Fruit fly (Drosophila melanogaster) whole organism, pupa: ENCODE data around the gene CG18473.
A peak's percentile ranks its signal among the peaks of the same experiment; 100 is the strongest.

Experiments used
- CG10348 ChIP-seq: fragments of 200-800 bp; sonication (Bioruptor generic); IDR thresholded peaks from 2 replicates; pipeline ENCODE4 v1.3.6; 2022; ENCODE audit warnings: missing biosample characterization, missing genetic modification characterization
- CG12605 ChIP-seq: fragments of 200-800 bp; sonication (Bioruptor generic); IDR thresholded peaks from 2 replicates; pipeline ENCODE4 v1.3.6; 2022; ENCODE audit warnings: missing biosample characterization, missing genetic modification characterization
- CG14655 ChIP-seq: fragments of 200-800 bp; sonication (Bioruptor generic); optimal IDR thresholded peaks from 3 replicates; lab custom pipeline; 2017; ENCODE audit warnings: mild to moderate bottlenecking, missing biosample characterization, missing genetic modification reagents, missing genetic modification characterization
- CG15710 ChIP-seq: fragments of 200-800 bp; sonication (Bioruptor generic); optimal IDR thresholded peaks from 2 replicates; lab custom pipeline; 2018; ENCODE audit warnings: missing biosample characterization, mild to moderate bottlenecking, missing genetic modification characterization, moderate library complexity
- CG32121 ChIP-seq: fragments of 200-800 bp; sonication (Bioruptor generic); IDR thresholded peaks from 2 replicates; pipeline ENCODE4 v1.3.6; 2022; ENCODE audit warnings: missing biosample characterization, missing genetic modification characterization
- CG34367 ChIP-seq: fragments of 200-800 bp; sonication (Bioruptor generic); optimal IDR thresholded peaks from 2 replicates; lab custom pipeline; 2018; ENCODE audit warnings: missing biosample characterization, mild to moderate bottlenecking, missing genetic modification characterization
- CG4496 ChIP-seq: fragments of 200-800 bp; sonication (Bioruptor generic); IDR thresholded peaks from 3 replicates; pipeline ENCODE4 v1.3.6; 2022; ENCODE audit warnings: missing biosample characterization, missing genetic modification characterization
- CG8301 ChIP-seq: fragments of 200-800 bp; sonication (Bioruptor generic); optimal IDR thresholded peaks from 2 replicates; lab custom pipeline; 2018; ENCODE audit warnings: missing biosample characterization, mild to moderate bottlenecking, missing genetic modification characterization
- D1 ChIP-seq: fragments of 200-800 bp; sonication (Bioruptor generic); optimal IDR thresholded peaks from 2 replicates; lab custom pipeline; 2018; ENCODE audit warnings: missing biosample characterization, mild to moderate bottlenecking, missing genetic modification characterization, moderate library complexity
- EcR ChIP-seq: fragments of 200-800 bp; sonication (Bioruptor generic); optimal IDR thresholded peaks from 3 replicates; lab custom pipeline; 2019; ENCODE audit warnings: missing biosample characterization, missing genetic modification characterization, mild to moderate bottlenecking, moderate library complexity, missing genetic modification reagents
- Pif1A ChIP-seq: fragments of 200-800 bp; sonication (Bioruptor generic); optimal IDR thresholded peaks from 3 replicates; lab custom pipeline; 2016; ENCODE audit warnings: missing biosample characterization, missing genetic modification characterization
- Pif1B ChIP-seq: fragments of 200-800 bp; sonication (Bioruptor generic); optimal IDR thresholded peaks from 3 replicates; lab custom pipeline; 2016; ENCODE audit warnings: missing biosample characterization, missing genetic modification characterization
- Snoo ChIP-seq: fragments of 200-800 bp; sonication (Bioruptor generic); optimal IDR thresholded peaks from 3 replicates; lab custom pipeline; 2017; ENCODE audit warnings: missing biosample characterization, mild to moderate bottlenecking, missing genetic modification characterization, inconsistent platforms

DNA sequence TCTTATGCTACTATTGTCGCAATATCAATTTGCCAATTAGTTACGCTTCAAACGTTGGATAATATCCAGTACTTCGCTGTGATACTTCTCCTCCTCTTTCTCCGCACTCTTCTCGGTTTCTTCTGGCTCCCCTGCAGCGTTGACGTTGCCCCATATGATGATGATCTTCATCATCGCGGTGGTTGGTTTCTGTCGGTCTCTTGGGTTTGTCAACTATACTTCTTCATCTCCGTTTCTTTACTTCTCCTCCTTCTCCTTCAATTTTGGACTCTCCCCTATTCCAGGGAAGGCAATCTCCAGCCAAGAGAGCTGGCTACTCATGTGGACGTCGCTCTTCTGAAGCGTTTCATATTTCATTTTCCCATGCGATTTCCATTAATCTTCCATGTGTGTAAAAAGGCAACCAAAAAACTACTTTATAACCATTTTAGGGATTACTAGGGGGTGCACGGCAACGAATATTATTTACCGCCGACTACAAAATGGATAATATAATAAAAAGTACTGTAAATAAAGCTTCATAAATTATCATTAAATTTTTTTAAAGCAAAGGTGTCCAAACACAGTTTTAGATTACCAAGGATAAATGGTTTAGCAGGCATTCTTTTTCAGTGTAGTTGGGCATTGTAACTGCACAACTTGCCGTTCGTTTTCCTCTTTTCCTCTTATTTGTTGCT lies 15.3 kb upstream of the CG18473 start:
- TF ChIP-seq CG32121 (GFP tag; lab: Robert Waterston, UW), result peak; percentile 79
- peak; percentile 91 for TF ChIP-seq CG15710
- TF ChIP-seq EcR (GFP tag; lab: Kevin White, UChicago), result no peak
- TF ChIP-seq CG14655 (GFP tag; lab: Kevin White, UChicago), result peak; percentile 88
- TF ChIP-seq CG12605, result peak; percentile 80
- peak; percentile 46; the same call in 1 of the 2 replicates for TF ChIP-seq CG10348
- TF ChIP-seq Pif1A (GFP tag; lab: Kevin White, UChicago), result peak; percentile 90
- peak; percentile 89 for TF ChIP-seq Pif1B
- TF ChIP-seq D1 (tag; lab: Kevin White, UChicago), result peak; percentile 82
- peak; percentile 89 for TF ChIP-seq CG34367
- peak; percentile 76 for TF ChIP-seq Snoo (tag; lab: Kevin White, UChicago)
- peak; percentile 88 for TF ChIP-seq CG8301 (tag; lab: Kevin White, UChicago)
- TF ChIP-seq CG4496, result peak; percentile 90
